Worm (Caenorhabditis elegans) whole organism, L4 larva: ENCODE measurements around the gene nhr-21.

Experiments used
- R02D3.7 ChIP-seq: fragments of 150-350 bp; sonication (generic microtip); optimal IDR thresholded peaks from 3 replicates; lab custom pipeline; 2014; ENCODE audit warnings: missing biosample characterization, missing genetic modification characterization
- Y48G9A.11 ChIP-seq: fragments of 200-800 bp; sonication (Bioruptor generic); IDR thresholded peaks from 2 replicates; pipeline ENCODE4 v1.3.6; 2022; ENCODE audit warnings: missing genetic modification reagents, missing genetic modification characterization, missing compliant biosample characterization
- lin-13 ChIP-seq: fragments of 150-350 bp; optimal IDR thresholded peaks from 2 replicates; lab custom pipeline; 2014; ENCODE audit warnings: missing biosample characterization, missing genetic modification reagents, missing genetic modification characterization
- lin-39 ChIP-seq: fragments of 150-350 bp; optimal IDR thresholded peaks from 2 replicates; lab custom pipeline; 2014; ENCODE audit warnings: missing biosample characterization, missing genetic modification reagents, missing genetic modification characterization
- mxl-3 ChIP-seq: fragments of 200-800 bp; sonication (Bioruptor generic); optimal IDR thresholded peaks from 2 replicates; lab custom pipeline; 2018; ENCODE audit warnings: mild to moderate bottlenecking, missing genetic modification characterization, missing compliant biosample characterization
- skn-1 ChIP-seq: fragments of 150-350 bp; optimal IDR thresholded peaks from 2 replicates; lab custom pipeline; 2014; ENCODE audit warnings: missing biosample characterization, missing genetic modification characterization
- ztf-11 ChIP-seq: fragments of 150-350 bp; optimal IDR thresholded peaks from 2 replicates; lab custom pipeline; 2014; ENCODE audit warnings: missing biosample characterization, missing genetic modification characterization

DNA sequence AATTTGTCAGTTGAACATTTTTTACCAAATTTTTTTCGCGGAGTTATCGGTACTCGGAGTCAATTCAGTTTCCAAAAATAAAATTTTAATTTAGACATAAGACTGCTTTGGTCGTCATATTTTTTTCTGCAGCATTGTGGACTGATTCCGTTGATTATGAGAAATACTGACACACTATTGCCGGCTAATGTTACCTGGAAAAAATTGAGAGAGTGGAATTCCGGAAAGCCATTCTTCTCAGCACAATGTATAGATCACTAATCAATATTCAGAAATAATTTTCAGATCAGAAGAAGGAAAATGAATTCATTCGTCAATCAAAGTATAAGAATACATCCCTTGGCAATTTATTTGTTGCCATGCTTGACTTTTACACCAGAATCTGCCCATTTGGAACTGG lies 40.0 kb downstream of the nhr-21 start, which contains the start of gene C07D10.6:
- no peak for TF ChIP-seq ztf-11 (tag; lab: Kevin White, UChicago)
- no peak for TF ChIP-seq mxl-3
- no peak for TF ChIP-seq lin-13 (GFP tag; lab: Kevin White, UChicago)
- TF ChIP-seq lin-39 (tag; lab: Kevin White, UChicago): no peak
- TF ChIP-seq R02D3.7 (tag; lab: Kevin White, UChicago): no peak
- no peak for TF ChIP-seq skn-1 (tag; lab: Kevin White, UChicago)
- TF ChIP-seq Y48G9A.11 (GFP tag; lab: Robert Waterston, UW): no peak
